Worm (Caenorhabditis elegans) whole organism, dauer: ENCODE results near the gene H01G02.1.

Source experiments
- unc-62 ChIP-seq: sonication (generic microtip); optimal IDR thresholded peaks from 2 replicates; lab custom pipeline; 2017; ENCODE audit warnings: missing biosample characterization, missing genetic modification reagents, missing genetic modification characterization

The H01G02.1 gene

DNA sequence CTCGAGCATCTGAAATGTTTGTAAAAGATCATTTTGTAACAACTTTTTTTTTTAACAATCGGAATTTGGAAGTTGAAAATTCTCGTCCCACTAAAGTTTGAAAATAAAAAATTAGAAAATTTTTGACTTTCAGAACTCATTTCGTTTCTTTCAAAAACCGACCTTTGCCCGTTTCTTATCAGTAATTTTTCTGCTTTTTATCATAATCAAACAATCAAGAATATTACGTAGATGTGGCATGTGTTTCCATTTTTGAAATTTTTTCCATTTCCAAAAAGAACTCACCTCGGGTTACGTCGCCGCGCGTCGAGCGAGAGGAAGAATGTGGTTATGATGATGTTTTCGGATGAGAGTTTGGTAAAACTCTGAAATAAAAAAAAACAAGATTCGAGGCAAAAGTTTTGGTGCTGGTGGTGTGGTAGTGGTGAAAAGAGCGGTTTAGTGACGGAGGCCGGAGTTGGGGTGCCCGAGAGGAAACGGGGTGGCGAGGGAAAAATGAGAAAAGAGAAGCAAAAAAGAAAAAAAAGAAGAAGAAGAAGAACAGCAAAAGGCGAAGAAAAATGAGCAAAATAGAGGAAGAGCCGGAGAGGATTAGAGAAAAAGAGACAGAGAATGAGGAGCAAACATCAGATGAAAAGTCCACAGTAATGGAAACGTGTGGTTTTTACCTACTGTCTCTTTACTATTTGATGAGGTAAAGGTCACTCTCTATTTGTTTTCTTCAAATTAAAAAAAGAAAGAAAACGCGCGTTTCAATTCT, 43.1 kb downstream of the H01G02.1 start, which contains the start of gene T12A7.2:
Gene T12A7.2 (minus strand): TSS at position 412 of the 760 bp plus-strand sequence.
- TF ChIP-seq unc-62: no peak

- TF ChIP-seq unc-62: no peak
Measured at ce11 chrIV:11759852-11760251, 44.1 kb downstream of the H01G02.1 start.

- TF ChIP-seq unc-62: no peak
Measured at ce11 chrIV:11755907-11756306, 48.0 kb downstream of the H01G02.1 start, which contains the start of gene T12A7.9. Gene T12A7.9, minus strand, starts transcription at chrIV:11756007.

- no peak for TF ChIP-seq unc-62
Measured at ce11 chrIV:11755003-11755402, 49.0 kb downstream of the H01G02.1 start, which contains the start of gene T12A7.10. Gene T12A7.10, minus strand, starts transcription at chrIV:11755103.

DNA sequence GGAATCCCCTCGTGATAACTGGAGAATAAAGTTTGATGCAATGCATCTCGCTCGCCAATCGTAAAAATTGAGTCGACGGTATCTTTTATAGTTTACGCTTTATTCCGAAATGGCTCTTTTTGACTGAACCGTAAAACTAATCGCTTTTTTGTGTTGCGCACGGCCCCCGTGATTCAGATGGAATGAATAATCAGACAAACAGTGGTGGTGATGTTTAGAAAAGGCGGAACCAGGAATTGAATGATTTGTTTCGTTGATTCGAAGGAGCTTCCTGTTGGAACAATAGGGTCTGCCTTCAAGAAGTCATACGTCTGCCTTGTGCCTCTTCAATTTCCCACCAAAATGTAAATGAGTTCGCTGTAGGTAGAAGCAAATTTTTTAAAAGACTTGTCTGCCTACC, 49.6 kb downstream of the H01G02.1 start, which contains the start of gene scl-18:
Gene scl-18 (minus strand): TSS at position 101 of the 400 bp plus-strand sequence.
- no peak for TF ChIP-seq unc-62
